Fruit fly (Drosophila melanogaster): ENCODE results near the gene Duox.

- TF ChIP-seq CTCF (optimal IDR thresholded peaks at IDR 0.05) (no peak), CG8478 (optimal IDR thresholded peaks at IDR 0.05) (no peak)
Observed at dm6 chr2L:2830341-2830800, 323 bp upstream of the Duox start.
